Worm (Caenorhabditis elegans): Measurements from ENCODE around the gene clec-143.

- no peak for TF ChIP-seq ztf-4 (tag; optimal IDR thresholded peaks at IDR 0.05)
- TF ChIP-seq sptf-1 (tag; optimal IDR thresholded peaks at IDR 0.05): no peak
- no peak for TF ChIP-seq nhr-237 (tag; optimal IDR thresholded peaks at IDR 0.05)
- TF ChIP-seq lir-3 (tag; optimal IDR thresholded peaks at IDR 0.05; ENCODE audit: poor library complexity): no peak
- TF ChIP-seq ama-1 (optimal IDR thresholded peaks at IDR 0.05): no peak
- TF ChIP-seq lin-35 (GFP tag; optimal IDR thresholded peaks at IDR 0.05): no peak
- no peak for TF ChIP-seq nhr-11 (tag; optimal IDR thresholded peaks at IDR 0.05)
- TF ChIP-seq lin-15B (tag; optimal IDR thresholded peaks at IDR 0.05): no peak
- TF ChIP-seq alr-1 (tag; optimal IDR thresholded peaks at IDR 0.05; ENCODE audit: borderline replicate concordance): no peak
- TF ChIP-seq pag-3 (tag; optimal IDR thresholded peaks at IDR 0.05; ENCODE audit: borderline replicate concordance, insufficient read depth): no peak
- TF ChIP-seq aha-1 (tag; optimal IDR thresholded peaks at IDR 0.05): no peak
- no peak for TF ChIP-seq nhr-12 (tag; optimal IDR thresholded peaks at IDR 0.05)
These were observed 9.9 kb upstream of the clec-143 start for ce11 chrII:10480043-10480442.

All from whole organism, L1 larva.